Fruit fly (Drosophila melanogaster) whole organism, embryonic: ENCODE data around the gene CG33172.
A peak's percentile ranks its signal among the peaks of the same experiment; 100 is the strongest.

ENCODE experiments used
- B-H1 ChIP-seq: fragments of 200-800 bp; sonication (Bioruptor generic); IDR thresholded peaks from 3 replicates; pipeline ENCODE4 v1.3.6; 2022; ENCODE audit warnings: missing biosample characterization, missing genetic modification characterization
- BEAF-32 ChIP-seq: fragments of 200-800 bp; sonication (Bioruptor generic); optimal IDR thresholded peaks from 3 replicates; lab custom pipeline; 2017; ENCODE audit warnings: missing biosample characterization, missing genetic modification characterization, mild to moderate bottlenecking, moderate library complexity, missing genetic modification reagents
- Bdp1 ChIP-seq: fragments of 200-800 bp; sonication (Bioruptor generic); optimal IDR thresholded peaks from 3 replicates; lab custom pipeline; 2016; ENCODE audit warnings: missing biosample characterization, missing genetic modification characterization
- BtbVII ChIP-seq: fragments of 200-800 bp; sonication (Bioruptor generic); optimal IDR thresholded peaks from 3 replicates; lab custom pipeline; 2017; ENCODE audit warnings: missing biosample characterization, mild to moderate bottlenecking, missing genetic modification characterization
- CG10274 ChIP-seq: fragments of 200-800 bp; sonication (Bioruptor generic); optimal IDR thresholded peaks from 3 replicates; lab custom pipeline; 2017; ENCODE audit warnings: missing biosample characterization, mild to moderate bottlenecking, missing genetic modification characterization
- CG10654 ChIP-seq: fragments of 200-800 bp; sonication (Bioruptor generic); optimal IDR thresholded peaks from 2 replicates; lab custom pipeline; 2016; ENCODE audit warnings: missing biosample characterization, missing genetic modification characterization
- CG11560 ChIP-seq: fragments of 200-800 bp; sonication (Bioruptor generic); IDR thresholded peaks from 3 replicates; pipeline ENCODE4 v1.3.6; 2022; ENCODE audit warnings: missing biosample characterization, missing genetic modification characterization
- CG11695 ChIP-seq: fragments of 200-800 bp; sonication (Bioruptor generic); IDR thresholded peaks from 3 replicates; pipeline ENCODE4 v1.3.6; 2022; ENCODE audit warnings: missing biosample characterization, missing genetic modification characterization
- CG12744 ChIP-seq: fragments of 200-800 bp; sonication (Bioruptor generic); optimal IDR thresholded peaks from 2 replicates; lab custom pipeline; 2016; ENCODE audit warnings: missing biosample characterization, missing genetic modification characterization
- CG13624 ChIP-seq: fragments of 200-800 bp; sonication (Bioruptor generic); optimal IDR thresholded peaks from 2 replicates; lab custom pipeline; 2016; ENCODE audit warnings: missing biosample characterization, missing genetic modification characterization
- CG14710 ChIP-seq: fragments of 200-800 bp; sonication (Bioruptor generic); optimal IDR thresholded peaks from 3 replicates; lab custom pipeline; 2019; ENCODE audit warnings: missing biosample characterization, mild to moderate bottlenecking, missing genetic modification characterization, moderate library complexity
- CG1603 ChIP-seq: fragments of 200-800 bp; sonication (Bioruptor generic); optimal IDR thresholded peaks from 2 replicates; lab custom pipeline; 2019; ENCODE audit warnings: missing biosample characterization, mild to moderate bottlenecking, missing genetic modification characterization, moderate library complexity
- CG17385 ChIP-seq: fragments of 200-800 bp; sonication (Bioruptor generic); optimal IDR thresholded peaks from 3 replicates; lab custom pipeline; 2018; ENCODE audit warnings: missing biosample characterization, mild to moderate bottlenecking, missing genetic modification characterization
- CG2120 ChIP-seq: fragments of 200-800 bp; sonication (Bioruptor generic); optimal IDR thresholded peaks from 3 replicates; lab custom pipeline; 2016; ENCODE audit warnings: missing biosample characterization, missing genetic modification characterization
- CG2202 ChIP-seq: fragments of 200-800 bp; sonication (Bioruptor generic); optimal IDR thresholded peaks from 2 replicates; lab custom pipeline; 2018; ENCODE audit warnings: missing biosample characterization, mild to moderate bottlenecking, missing genetic modification characterization
- CG31388 ChIP-seq: fragments of 200-800 bp; sonication (Bioruptor generic); optimal IDR thresholded peaks from 2 replicates; lab custom pipeline; 2016; ENCODE audit warnings: missing biosample characterization, missing genetic modification characterization
- CG34376 ChIP-seq: fragments of 200-800 bp; sonication (Bioruptor generic); optimal IDR thresholded peaks from 2 replicates; lab custom pipeline; 2018; ENCODE audit warnings: missing biosample characterization, mild to moderate bottlenecking, missing genetic modification characterization
- CG6254 ChIP-seq: fragments of 200-800 bp; sonication (Bioruptor generic); optimal IDR thresholded peaks from 3 replicates; lab custom pipeline; 2017; ENCODE audit warnings: mild to moderate bottlenecking, missing biosample characterization, missing genetic modification reagents, missing genetic modification characterization
- CG7556 ChIP-seq: fragments of 200-800 bp; sonication (Bioruptor generic); optimal IDR thresholded peaks from 2 replicates; lab custom pipeline; 2017; ENCODE audit warnings: missing biosample characterization, mild to moderate bottlenecking, missing genetic modification characterization
- CG8089 ChIP-seq: fragments of 200-800 bp; sonication (Bioruptor generic); optimal IDR thresholded peaks from 3 replicates; lab custom pipeline; 2016; ENCODE audit warnings: missing biosample characterization, missing genetic modification characterization
- CG8944 ChIP-seq: fragments of 200-800 bp; sonication (Bioruptor generic); optimal IDR thresholded peaks from 3 replicates; lab custom pipeline; 2016; ENCODE audit warnings: missing biosample characterization, missing genetic modification characterization
- CG9932 ChIP-seq: fragments of 200-800 bp; sonication (Bioruptor generic); IDR thresholded peaks from 2 replicates; pipeline ENCODE4 v1.3.6; 2022; ENCODE audit warnings: missing biosample characterization, missing genetic modification characterization
- CHES-1-like ChIP-seq: fragments of 200-800 bp; sonication (Bioruptor generic); optimal IDR thresholded peaks from 2 replicates; lab custom pipeline; 2016; ENCODE audit warnings: missing biosample characterization, missing genetic modification characterization
- E2f2 ChIP-seq: fragments of 200-800 bp; sonication (Bioruptor generic); IDR thresholded peaks from 2 replicates; pipeline ENCODE4 v1.3.6; 2022; ENCODE audit warnings: missing biosample characterization, missing genetic modification characterization
- Elba2 ChIP-seq: fragments of 200-800 bp; sonication (Bioruptor generic); optimal IDR thresholded peaks from 3 replicates; lab custom pipeline; 2016; ENCODE audit warnings: missing biosample characterization, missing genetic modification characterization
- HHEX ChIP-seq: fragments of 200-800 bp; sonication (Bioruptor generic); optimal IDR thresholded peaks from 3 replicates; lab custom pipeline; 2017; ENCODE audit warnings: missing biosample characterization, mild to moderate bottlenecking, missing genetic modification characterization, missing genetic modification reagents
- Hey ChIP-seq: fragments of 200-800 bp; sonication (Bioruptor generic); optimal IDR thresholded peaks from 3 replicates; lab custom pipeline; 2018; ENCODE audit warnings: missing biosample characterization, mild to moderate bottlenecking, missing genetic modification characterization
- Mrtf ChIP-seq: fragments of 200-800 bp; sonication (Bioruptor generic); IDR thresholded peaks from 3 replicates; pipeline ENCODE4 v1.3.6; 2022; ENCODE audit warnings: missing biosample characterization, missing genetic modification characterization
- NK7.1 ChIP-seq: fragments of 200-800 bp; sonication (Bioruptor generic); optimal IDR thresholded peaks from 3 replicates; lab custom pipeline; 2016; ENCODE audit warnings: missing biosample characterization, missing genetic modification characterization
- Sry-δ ChIP-seq: fragments of 200-800 bp; sonication (Bioruptor generic); optimal IDR thresholded peaks from 2 replicates; lab custom pipeline; 2016; ENCODE audit warnings: missing biosample characterization, missing genetic modification characterization
- Xrp1 ChIP-seq: fragments of 200-800 bp; sonication (Bioruptor generic); IDR thresholded peaks from 2 replicates; pipeline ENCODE4 v1.3.6; 2022; ENCODE audit warnings: missing biosample characterization, missing genetic modification characterization
- ara ChIP-seq: fragments of 200-800 bp; sonication (Bioruptor generic); IDR thresholded peaks from 2 replicates; pipeline ENCODE4 v1.3.6; 2022; ENCODE audit warnings: missing biosample characterization, missing genetic modification characterization
- ash1 ChIP-seq: fragments of 200-800 bp; sonication (Bioruptor generic); optimal IDR thresholded peaks from 2 replicates; lab custom pipeline; 2018; ENCODE audit warnings: missing biosample characterization, mild to moderate bottlenecking, missing genetic modification characterization
- bcd ChIP-seq: fragments of 200-800 bp; sonication (Bioruptor generic); optimal IDR thresholded peaks from 2 replicates; lab custom pipeline; 2017; ENCODE audit warnings: missing biosample characterization, mild to moderate bottlenecking, missing genetic modification characterization
- bowl ChIP-seq: fragments of 200-800 bp; sonication (Bioruptor generic); IDR thresholded peaks from 2 replicates; pipeline ENCODE4 v1.3.6; 2022; ENCODE audit warnings: missing biosample characterization, missing genetic modification characterization
- caup ChIP-seq: fragments of 200-800 bp; sonication (Bioruptor generic); optimal IDR thresholded peaks from 3 replicates; lab custom pipeline; 2017; ENCODE audit warnings: missing biosample characterization, mild to moderate bottlenecking, missing genetic modification characterization, moderate library complexity; ENCODE audit not compliant: severe bottlenecking
- ci ChIP-seq: fragments of 200-800 bp; sonication (Bioruptor generic); IDR thresholded peaks from 3 replicates; pipeline ENCODE4 v1.3.6; 2022; ENCODE audit warnings: missing biosample characterization, missing genetic modification characterization
- crc ChIP-seq: fragments of 200-800 bp; sonication (Bioruptor generic); optimal IDR thresholded peaks from 2 replicates; lab custom pipeline; 2016; ENCODE audit warnings: missing biosample characterization, missing genetic modification characterization
- emc ChIP-seq: fragments of 200-800 bp; sonication (Bioruptor generic); optimal IDR thresholded peaks from 2 replicates; lab custom pipeline; 2016; ENCODE audit warnings: missing biosample characterization, missing genetic modification characterization
- en ChIP-seq: fragments of 200-800 bp; sonication (Bioruptor generic); optimal IDR thresholded peaks from 2 replicates; lab custom pipeline; 2016; ENCODE audit warnings: missing biosample characterization, missing genetic modification characterization
- eve ChIP-seq, 2 experiments: fragments of >200 bp; optimal IDR thresholded peaks; 2 replicates each; lab custom pipeline; 2017; ENCODE audit warnings: missing biosample characterization in 2 of 2, missing genetic modification characterization in 2 of 2
- ftz-f1 ChIP-seq: fragments of 200-800 bp; sonication (Bioruptor generic); optimal IDR thresholded peaks from 2 replicates; lab custom pipeline; 2016; ENCODE audit warnings: missing biosample characterization, missing genetic modification characterization
- jumu ChIP-seq: fragments of 200-800 bp; sonication (Bioruptor generic); optimal IDR thresholded peaks from 3 replicates; lab custom pipeline; 2016; ENCODE audit warnings: missing biosample characterization, missing genetic modification characterization
- kah ChIP-seq: fragments of 200-800 bp; sonication (Bioruptor generic); optimal IDR thresholded peaks from 2 replicates; lab custom pipeline; 2018; ENCODE audit warnings: missing biosample characterization, mild to moderate bottlenecking, missing genetic modification characterization
- ro ChIP-seq: fragments of 200-800 bp; sonication (Bioruptor generic); IDR thresholded peaks from 2 replicates; pipeline ENCODE4 v1.3.6; 2022; ENCODE audit warnings: missing biosample characterization, missing genetic modification characterization
- row ChIP-seq: fragments of 200-800 bp; sonication (Bioruptor generic); IDR thresholded peaks from 3 replicates; pipeline ENCODE4 v1.3.6; 2022; ENCODE audit warnings: missing biosample characterization, missing genetic modification characterization
- run ChIP-seq: fragments of 200-800 bp; sonication (Bioruptor generic); optimal IDR thresholded peaks from 3 replicates; lab custom pipeline; 2018; ENCODE audit warnings: missing biosample characterization, mild to moderate bottlenecking, missing genetic modification characterization
- sd ChIP-seq: fragments of 200-800 bp; sonication (Bioruptor generic); optimal IDR thresholded peaks from 3 replicates; lab custom pipeline; 2018; ENCODE audit warnings: missing biosample characterization, mild to moderate bottlenecking, missing genetic modification characterization, moderate library complexity
- sim ChIP-seq: fragments of 200-800 bp; sonication (Bioruptor generic); IDR thresholded peaks from 2 replicates; pipeline ENCODE4 v1.3.6; 2022; ENCODE audit warnings: missing biosample characterization, missing genetic modification characterization
- ssp ChIP-seq: fragments of 200-800 bp; sonication (Bioruptor generic); IDR thresholded peaks from 2 replicates; pipeline ENCODE4 v1.3.6; 2022; ENCODE audit warnings: missing biosample characterization, missing genetic modification characterization
- vvl ChIP-seq: fragments of 200-800 bp; sonication (Bioruptor generic); IDR thresholded peaks from 2 replicates; pipeline ENCODE4 v1.3.6; 2022; ENCODE audit warnings: missing biosample characterization, missing genetic modification characterization

Gene CG33172

DNA sequence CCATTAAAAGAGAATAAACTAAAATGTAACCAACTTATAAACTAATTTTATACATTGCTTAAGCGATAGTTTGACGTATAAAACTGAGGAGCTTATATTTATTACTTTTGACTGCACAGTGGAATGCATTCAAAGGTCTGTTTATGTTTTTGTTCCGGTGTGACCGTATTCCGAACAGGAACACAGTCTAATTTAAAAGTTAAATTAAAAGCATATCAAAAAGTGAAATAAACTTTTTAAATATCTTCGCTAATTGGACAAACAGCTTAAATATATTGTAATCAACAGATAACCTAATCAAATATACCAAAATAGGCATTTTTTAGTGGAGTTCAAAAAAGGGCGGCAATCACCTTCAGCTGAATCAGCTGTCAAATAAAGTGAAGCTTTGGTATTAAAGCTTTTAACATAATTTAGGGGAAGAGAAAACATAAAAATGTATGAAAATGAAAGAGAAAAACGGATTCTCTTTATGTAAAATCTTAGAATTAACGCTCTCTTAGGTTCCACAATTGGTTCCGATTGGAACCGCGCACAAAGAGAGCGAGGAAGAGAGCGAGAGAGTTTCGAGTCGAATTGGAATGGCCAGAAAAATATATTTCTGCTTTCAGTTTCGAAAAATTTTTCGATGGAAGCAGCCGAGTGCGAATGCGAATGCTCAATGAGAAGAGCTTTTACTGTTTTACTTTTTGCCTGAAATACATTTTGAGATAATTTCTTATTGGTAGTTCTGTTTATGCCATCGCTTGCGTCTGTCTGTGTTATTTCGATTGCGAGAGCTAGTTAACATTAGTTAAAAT lies 34.5 kb downstream of the CG33172 start, which contains the start of the genes PGRP-LE and sd (continued):
- TF ChIP-seq Bdp1 (GFP tag; lab: Kevin White, UChicago) (no peak), CG2120 (GFP tag; lab: Kevin White, UChicago) (peak; percentile 16), CG9932 (GFP tag; lab: Robert Waterston, UW) (no peak), kah (GFP tag; lab: Kevin White, UChicago) (no peak), run (tag; lab: Kevin White, UChicago) (no peak), bowl (GFP tag; lab: Robert Waterston, UW) (no peak), CG2202 (tag; lab: Kevin White, UChicago) (no peak), Sry-δ (GFP tag; lab: Kevin White, UChicago) (no peak), ci (GFP tag; lab: Robert Waterston, UW) (peak; percentile 23; the same call in 1 of the 3 replicates), CG1603 (peak; percentile 18), ara (GFP tag; lab: Robert Waterston, UW) (no peak), Mrtf (GFP tag; lab: Robert Waterston, UW) (no peak), row (GFP tag; lab: Robert Waterston, UW) (peak; percentile 32; the same call in 2 of the 3 replicates), CG11695 (no peak), ssp (GFP tag; lab: Robert Waterston, UW) (no peak), CG14710 (no peak), CG31388 (no peak), CG8089 (no peak), E2f2 (GFP tag; lab: Robert Waterston, UW) (peak; percentile 81), vvl (GFP tag; lab: Robert Waterston, UW) (no peak), NK7.1 (no peak), CG7556 (GFP tag; lab: Kevin White, UChicago) (no peak), CG10274 (no peak), BEAF-32 (GFP tag; lab: Kevin White, UChicago) (peak; percentile 34), CG6254 (no peak), CHES-1-like (GFP tag; lab: Kevin White, UChicago) (no peak), CG8944 (GFP tag; lab: Kevin White, UChicago) (no peak), sd (tag; lab: Kevin White, UChicago) (peak; percentile 48), Hey (tag; lab: Kevin White, UChicago) (no peak), CG17385 (GFP tag; lab: Kevin White, UChicago) (no peak), emc (GFP tag; lab: Kevin White, UChicago) (no peak), CG34376 (GFP tag; lab: Kevin White, UChicago) (peak; percentile 44), CG10654 (no peak), Elba2 (GFP tag; lab: Kevin White, UChicago) (no peak), caup (GFP tag; lab: Kevin White, UChicago) (no peak), ash1 (GFP tag; lab: Kevin White, UChicago) (no peak), en (GFP tag; lab: Kevin White, UChicago) (no peak), ro (GFP tag; lab: Robert Waterston, UW) (no peak), ftz-f1 (GFP tag; lab: Kevin White, UChicago) (no peak), bcd (GFP tag; lab: Kevin White, UChicago) (no peak), HHEX (GFP tag; lab: Kevin White, UChicago) (no peak), CG12744 (GFP tag; lab: Kevin White, UChicago) (no peak), CG13624 (no peak), sim (GFP tag; lab: Robert Waterston, UW) (no peak), eve (GFP tag; optimal IDR thresholded peaks at IDR 0.05; lab: Kevin White, UChicago) (no peak), CG11560 (no peak), jumu (GFP tag; lab: Kevin White, UChicago) (no peak), Xrp1 (GFP tag; lab: Robert Waterston, UW) (no peak), B-H1 (GFP tag; lab: Robert Waterston, UW) (no peak), BtbVII (GFP tag; lab: Kevin White, UChicago) (peak; percentile 2), crc (no peak)
